Worm (Caenorhabditis elegans) whole organism, L3 larva: ENCODE data around the gene clec-221.

Experiments
- R02D3.7 ChIP-seq: fragments of 150-350 bp; optimal IDR thresholded peaks from 2 replicates; lab custom pipeline; 2014; ENCODE audit warnings: missing biosample characterization, missing genetic modification characterization
- ZK546.5 ChIP-seq: sonication (generic microtip); optimal IDR thresholded peaks from 2 replicates; lab custom pipeline; 2017; ENCODE audit warnings: missing biosample characterization, missing genetic modification characterization
- aly-2 ChIP-seq: fragments of 150-350 bp; optimal IDR thresholded peaks from 2 replicates; lab custom pipeline; 2014; ENCODE audit warnings: missing biosample characterization, missing genetic modification characterization
- ama-1 ChIP-seq: fragments of 150-350 bp; optimal IDR thresholded peaks from 2 replicates; lab custom pipeline; 2018
- ceh-16 ChIP-seq: sonication (generic microtip); optimal IDR thresholded peaks from 2 replicates; lab custom pipeline; 2017; ENCODE audit warnings: missing biosample characterization, missing genetic modification characterization
- ceh-28 ChIP-seq: fragments of 150-350 bp; optimal IDR thresholded peaks from 2 replicates; lab custom pipeline; 2014; ENCODE audit warnings: missing biosample characterization, missing genetic modification reagents, missing genetic modification characterization
- ceh-82 ChIP-seq: fragments of 150-350 bp; optimal IDR thresholded peaks from 2 replicates; lab custom pipeline; 2014; ENCODE audit warnings: missing biosample characterization, missing genetic modification characterization
- ceh-9 ChIP-seq: sonication (generic microtip); optimal IDR thresholded peaks from 2 replicates; lab custom pipeline; 2018; ENCODE audit warnings: missing biosample characterization, missing genetic modification characterization
- egl-27 ChIP-seq: sonication (generic microtip); optimal IDR thresholded peaks from 4 replicates; lab custom pipeline; 2017; ENCODE audit warnings: missing biosample characterization, missing genetic modification reagents, missing genetic modification characterization
- egl-5 ChIP-seq: fragments of 150-350 bp; optimal IDR thresholded peaks from 2 replicates; lab custom pipeline; 2017; ENCODE audit warnings: missing biosample characterization, missing genetic modification reagents, missing genetic modification characterization, inconsistent platforms
- elt-1 ChIP-seq: fragments of 150-350 bp; optimal IDR thresholded peaks from 2 replicates; lab custom pipeline; 2014; ENCODE audit warnings: missing biosample characterization, missing genetic modification characterization
- elt-2 ChIP-seq: sonication (generic microtip); optimal IDR thresholded peaks from 2 replicates; lab custom pipeline; 2016; ENCODE audit warnings: missing genetic modification reagents, mild to moderate bottlenecking, missing genetic modification characterization, missing compliant biosample characterization
- elt-3 ChIP-seq, 3 experiments: fragments of 150-350 bp in 1 of 3; sonication (generic microtip) in 2 of 3; optimal IDR thresholded peaks; 2 replicates in 2 of 3; 4 replicates in 1 of 3; lab custom pipeline; 2014 to 2017; ENCODE audit warnings: missing biosample characterization in 3 of 3, missing genetic modification characterization in 3 of 3
- eor-1 ChIP-seq, 2 experiments: fragments of 150-350 bp; optimal IDR thresholded peaks; 2 replicates each; lab custom pipeline; 2014 to 2018; ENCODE audit warnings: missing biosample characterization in 2 of 2, missing genetic modification characterization in 2 of 2
- fkh-10 ChIP-seq: sonication (generic microtip); optimal IDR thresholded peaks from 2 replicates; lab custom pipeline; 2017; ENCODE audit warnings: missing biosample characterization, missing genetic modification reagents, missing genetic modification characterization
- fkh-2 ChIP-seq: fragments of 150-350 bp; optimal IDR thresholded peaks from 2 replicates; lab custom pipeline; 2014; ENCODE audit warnings: missing biosample characterization, missing genetic modification reagents, missing genetic modification characterization
- fos-1 ChIP-seq: fragments of 150-350 bp; optimal IDR thresholded peaks from 2 replicates; lab custom pipeline; 2014; ENCODE audit warnings: missing biosample characterization, missing genetic modification characterization
- hmg-11 ChIP-seq: sonication (generic microtip); optimal IDR thresholded peaks from 2 replicates; lab custom pipeline; 2016; ENCODE audit warnings: missing genetic modification characterization, missing compliant biosample characterization
- jun-1 ChIP-seq: fragments of 150-350 bp; optimal IDR thresholded peaks from 2 replicates; lab custom pipeline; 2014; ENCODE audit warnings: missing biosample characterization, missing genetic modification reagents, missing genetic modification characterization
- lin-15B ChIP-seq: fragments of 150-350 bp; optimal IDR thresholded peaks from 2 replicates; lab custom pipeline; 2014; ENCODE audit warnings: missing biosample characterization, missing genetic modification characterization
- lin-39 ChIP-seq: fragments of 150-350 bp; optimal IDR thresholded peaks from 2 replicates; lab custom pipeline; 2018; ENCODE audit warnings: missing biosample characterization, missing genetic modification reagents, missing genetic modification characterization
- lsy-12 ChIP-seq: sonication (generic microtip); optimal IDR thresholded peaks from 2 replicates; lab custom pipeline; 2016; ENCODE audit warnings: mild to moderate bottlenecking, missing genetic modification characterization, missing compliant biosample characterization
- mdl-1 ChIP-seq: fragments of 150-350 bp; optimal IDR thresholded peaks from 2 replicates; lab custom pipeline; 2014; ENCODE audit warnings: missing biosample characterization, missing genetic modification characterization
- mml-1 ChIP-seq: fragments of 150-350 bp; sonication (generic microtip); optimal IDR thresholded peaks from 3 replicates; lab custom pipeline; 2014; ENCODE audit warnings: missing biosample characterization, missing genetic modification characterization
- nhr-11 ChIP-seq: fragments of 150-350 bp; optimal IDR thresholded peaks from 2 replicates; lab custom pipeline; 2014; ENCODE audit warnings: missing biosample characterization, missing genetic modification characterization
- nhr-23 ChIP-seq: fragments of 150-350 bp; optimal IDR thresholded peaks from 2 replicates; lab custom pipeline; 2014; ENCODE audit warnings: missing biosample characterization, missing genetic modification reagents, missing genetic modification characterization
- nhr-25 ChIP-seq: sonication (generic microtip); optimal IDR thresholded peaks from 2 replicates; lab custom pipeline; 2017; ENCODE audit warnings: missing biosample characterization, missing genetic modification characterization
- nhr-28 ChIP-seq: fragments of 150-350 bp; optimal IDR thresholded peaks from 2 replicates; lab custom pipeline; 2014; ENCODE audit warnings: missing biosample characterization, missing genetic modification characterization
- nhr-67 ChIP-seq: fragments of 150-350 bp; optimal IDR thresholded peaks from 2 replicates; lab custom pipeline; 2014; ENCODE audit warnings: missing biosample characterization, missing genetic modification characterization
- nhr-76 ChIP-seq: fragments of 150-350 bp; sonication (generic microtip); optimal IDR thresholded peaks from 5 replicates; lab custom pipeline; 2014; ENCODE audit warnings: missing biosample characterization, missing genetic modification characterization
- nhr-77 ChIP-seq: fragments of 150-350 bp; optimal IDR thresholded peaks from 2 replicates; lab custom pipeline; 2014; ENCODE audit warnings: missing biosample characterization, missing genetic modification characterization
- pqm-1 ChIP-seq: fragments of 150-350 bp; optimal IDR thresholded peaks from 2 replicates; lab custom pipeline; 2017; ENCODE audit warnings: missing biosample characterization, missing genetic modification characterization, inconsistent platforms
- sea-2 ChIP-seq: fragments of 150-350 bp; sonication (generic microtip); optimal IDR thresholded peaks from 4 replicates; lab custom pipeline; 2014; ENCODE audit warnings: missing biosample characterization, missing genetic modification reagents, missing genetic modification characterization
- skn-1 ChIP-seq: fragments of 150-350 bp; optimal IDR thresholded peaks from 2 replicates; lab custom pipeline; 2014; ENCODE audit warnings: missing biosample characterization, missing genetic modification characterization
- snpc-4 ChIP-seq: fragments of 150-350 bp; optimal IDR thresholded peaks from 2 replicates; lab custom pipeline; 2014; ENCODE audit warnings: missing biosample characterization, missing genetic modification characterization
- unc-39 ChIP-seq: sonication (generic microtip); optimal IDR thresholded peaks from 4 replicates; lab custom pipeline; 2017; ENCODE audit warnings: missing biosample characterization, missing genetic modification characterization
- unc-62 ChIP-seq: fragments of 150-350 bp; sonication (generic microtip); optimal IDR thresholded peaks from 4 replicates; lab custom pipeline; 2014; ENCODE audit warnings: missing biosample characterization, missing genetic modification reagents, missing genetic modification characterization
- zag-1 ChIP-seq: fragments of 150-350 bp; optimal IDR thresholded peaks from 2 replicates; lab custom pipeline; 2014; ENCODE audit warnings: missing biosample characterization, missing genetic modification characterization
- ztf-11 ChIP-seq: fragments of 150-350 bp; optimal IDR thresholded peaks from 2 replicates; lab custom pipeline; 2014; ENCODE audit warnings: missing biosample characterization, missing genetic modification characterization

clec-221 gene

ce11 chrV:10975091-10975490 is 20.9 kb upstream of the clec-221 start:
- TF ChIP-seq fkh-10 (no peak), zag-1 (no peak), skn-1 (tag; lab: Kevin White, UChicago) (no peak), lsy-12 (tag; lab: Kevin White, UChicago) (no peak), egl-5 (tag; lab: Kevin White, UChicago) (no peak), pqm-1 (tag; lab: Kevin White, UChicago) (no peak), mml-1 (tag; lab: Kevin White, UChicago) (no peak), nhr-28 (tag; lab: Kevin White, UChicago) (no peak), nhr-67 (no peak), nhr-77 (tag; lab: Kevin White, UChicago) (no peak), ama-1 (lab: Kevin White, UChicago) (no peak), fkh-2 (tag; lab: Kevin White, UChicago) (no peak), unc-62 (GFP tag; lab: Kevin White, UChicago) (no peak), nhr-76 (no peak), nhr-25 (no peak), elt-3 (tag; optimal IDR thresholded peaks at IDR 0.05; lab: Kevin White, UChicago) (no peak)

- peak; percentile 38 for TF ChIP-seq nhr-23 (tag; lab: Kevin White, UChicago)
- no peak for TF ChIP-seq elt-3 (tag; optimal IDR thresholded peaks at IDR 0.05; lab: Kevin White, UChicago)
Observed at ce11 chrV:10970930-10971329, 16.7 kb upstream of the clec-221 start.

- TF ChIP-seq elt-2 (tag; lab: Kevin White, UChicago) (no peak), R02D3.7 (tag; lab: Kevin White, UChicago) (no peak), hmg-11 (tag; lab: Kevin White, UChicago) (no peak), lin-15B (tag; lab: Kevin White, UChicago) (no peak)
Observed at ce11 chrV:10970070-10970469, 15.8 kb upstream of the clec-221 start, which contains the start of gene F17C11.22. Gene F17C11.22 (minus strand): TSS chrV:10970170.

- TF ChIP-seq elt-2 (tag; lab: Kevin White, UChicago), result peak; percentile 13
- no peak for TF ChIP-seq snpc-4 (tag; lab: Kevin White, UChicago)
Observed at ce11 chrV:10967594-10968273, 13.5 kb upstream of the clec-221 start.

- no peak for TF ChIP-seq aly-2
- TF ChIP-seq pqm-1 (tag; lab: Kevin White, UChicago), result no peak
- TF ChIP-seq snpc-4 (tag; lab: Kevin White, UChicago), result no peak
- no peak for TF ChIP-seq nhr-67
- no peak for TF ChIP-seq ama-1 (lab: Kevin White, UChicago)
- no peak for TF ChIP-seq elt-3 (tag; optimal IDR thresholded peaks at IDR 0.05; lab: Kevin White, UChicago)
- no peak for TF ChIP-seq nhr-11 (tag; lab: Kevin White, UChicago)
- no peak for TF ChIP-seq nhr-23 (tag; lab: Kevin White, UChicago)
- TF ChIP-seq ztf-11 (tag; lab: Kevin White, UChicago), result no peak
- no peak for TF ChIP-seq ceh-16
- TF ChIP-seq, all 47 proteins: peak for 0
Observed at ce11 chrV:10966874-10967273, 12.6 kb upstream of the clec-221 start.

ce11 chrV:10965501-10965900 is 11.3 kb upstream of the clec-221 start, which contains the start of the genes ctf-4 and eef-1G:
Gene ctf-4 (minus strand): TSS chrV:10965539.
Gene eef-1G (plus strand): TSS chrV:10965719.
- TF ChIP-seq eor-1 (tag; optimal IDR thresholded peaks at IDR 0.05; lab: Kevin White, UChicago) (no peak), lin-39 (tag; lab: Kevin White, UChicago) (peak; percentile 96), nhr-67 (peak; percentile 39), hmg-11 (tag; lab: Kevin White, UChicago) (no peak), ceh-82 (tag; lab: Kevin White, UChicago) (peak; percentile 80), lin-15B (tag; lab: Kevin White, UChicago) (peak; percentile 98), nhr-76 (peak; percentile 26), nhr-28 (tag; lab: Kevin White, UChicago) (no peak), aly-2 (no peak), skn-1 (tag; lab: Kevin White, UChicago) (peak; percentile 88), elt-1 (tag; lab: Kevin White, UChicago) (peak; percentile 70), R02D3.7 (tag; lab: Kevin White, UChicago) (peak; percentile 82), nhr-77 (tag; lab: Kevin White, UChicago) (peak; percentile 68), sea-2 (no peak), elt-2 (tag; lab: Kevin White, UChicago) (peak; percentile 91), lsy-12 (tag; lab: Kevin White, UChicago) (peak; percentile 93), ceh-16 (no peak), fos-1 (peak; percentile 72), nhr-23 (tag; lab: Kevin White, UChicago) (peak; percentile 99), ZK546.5 (tag; lab: Kevin White, UChicago) (no peak), egl-27 (tag; lab: Kevin White, UChicago) (peak; percentile 92), mdl-1 (tag; lab: Kevin White, UChicago) (peak; percentile 3), pqm-1 (tag; lab: Kevin White, UChicago) (peak; percentile 94), ceh-9 (tag; lab: Kevin White, UChicago) (no peak), mml-1 (tag; lab: Kevin White, UChicago) (no peak), ceh-28 (tag; lab: Kevin White, UChicago) (peak; percentile 82), nhr-11 (tag; lab: Kevin White, UChicago) (peak; percentile 91), jun-1 (tag; lab: Kevin White, UChicago) (peak; percentile 90), unc-39 (tag; lab: Kevin White, UChicago) (no peak), fkh-10 (peak; percentile 62), nhr-25 (peak; percentile 99)
